Worm (Caenorhabditis elegans) whole organism, L4/young adult: Measurements from ENCODE around the gene paqr-2.

Experiments
- W03F9.2 ChIP-seq: fragments of 150-350 bp; optimal IDR thresholded peaks from 2 replicates; lab custom pipeline; 2014; ENCODE audit warnings: missing biosample characterization, missing genetic modification characterization
- dao-5 ChIP-seq: sonication (generic microtip); optimal IDR thresholded peaks from 2 replicates; lab custom pipeline; 2016; ENCODE audit warnings: missing genotype, missing genetic modification characterization, moderate library complexity, missing compliant biosample characterization
- him-1 ChIP-seq: sonication (generic microtip); optimal IDR thresholded peaks from 2 replicates; lab custom pipeline; 2016; ENCODE audit warnings: missing genotype, missing genetic modification reagents, missing genetic modification characterization, missing compliant biosample characterization

The paqr-2 gene

DNA sequence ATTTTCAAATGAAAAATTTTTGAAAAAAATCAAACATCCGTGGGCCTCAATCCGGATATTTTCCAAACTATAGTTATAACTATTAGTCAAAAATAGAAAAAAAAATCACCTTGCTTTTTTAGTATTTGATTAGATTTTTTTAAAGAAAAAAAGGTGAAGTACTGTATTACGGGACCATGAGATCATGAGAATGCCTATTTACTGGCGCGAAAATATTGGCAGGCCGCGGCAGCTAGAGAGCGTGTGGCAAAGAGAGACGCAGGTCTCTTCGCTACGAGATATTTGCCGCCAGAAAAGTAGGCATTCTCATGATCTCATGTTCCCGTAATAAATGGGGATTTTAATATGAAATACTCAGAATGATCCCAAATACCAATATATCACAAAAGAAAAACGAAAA lies 25.3 kb upstream of the paqr-2 start:
- TF ChIP-seq him-1 (tag; lab: Kevin White, UChicago) (no peak), W03F9.2 (tag; lab: Kevin White, UChicago) (no peak), dao-5 (tag; lab: Kevin White, UChicago) (no peak)

DNA sequence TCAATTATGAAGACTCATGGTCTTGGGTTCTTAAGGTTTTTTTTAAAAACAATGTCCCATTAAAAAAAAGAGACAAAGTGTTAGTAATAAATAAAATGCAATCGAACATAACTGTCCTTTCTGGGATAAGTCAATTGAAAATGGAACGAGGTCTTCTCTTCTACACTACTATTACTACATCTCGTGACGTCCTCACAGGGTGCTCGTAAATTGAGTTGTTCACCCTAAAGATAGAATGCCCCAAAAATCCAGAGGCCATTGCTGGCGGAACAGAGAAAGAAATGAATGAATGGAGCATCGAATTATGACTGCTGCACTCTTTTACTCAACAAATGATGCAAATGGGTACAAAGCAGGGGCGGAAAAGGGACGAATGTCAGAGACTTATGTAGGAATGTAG lies 22.7 kb upstream of the paqr-2 start:
- no peak for TF ChIP-seq dao-5 (tag; lab: Kevin White, UChicago)
- TF ChIP-seq W03F9.2 (tag; lab: Kevin White, UChicago) = no peak
- TF ChIP-seq him-1 (tag; lab: Kevin White, UChicago) = no peak

DNA sequence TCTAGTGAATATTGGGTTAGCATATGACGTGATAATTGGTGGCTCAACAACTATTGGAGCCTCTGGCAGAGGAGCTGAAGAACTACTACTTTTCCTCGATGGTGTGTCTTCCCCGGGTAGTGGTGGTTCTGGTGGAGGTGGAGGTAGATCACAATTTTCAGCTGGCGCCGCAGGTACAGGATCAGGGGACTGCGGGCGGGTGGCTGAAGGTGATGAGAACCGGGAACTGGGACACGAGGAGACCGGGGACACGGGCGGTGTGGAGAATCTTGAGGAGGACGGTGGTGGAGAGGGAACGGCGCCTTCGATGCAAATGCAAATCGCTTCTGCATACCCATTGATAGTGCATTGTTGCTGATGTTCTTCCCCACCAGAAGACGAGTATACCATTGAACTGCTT lies 16.0 kb upstream of the paqr-2 start:
- TF ChIP-seq W03F9.2 (tag; lab: Kevin White, UChicago) = no peak
- TF ChIP-seq dao-5 (tag; lab: Kevin White, UChicago) = no peak
- no peak for TF ChIP-seq him-1 (tag; lab: Kevin White, UChicago)

DNA sequence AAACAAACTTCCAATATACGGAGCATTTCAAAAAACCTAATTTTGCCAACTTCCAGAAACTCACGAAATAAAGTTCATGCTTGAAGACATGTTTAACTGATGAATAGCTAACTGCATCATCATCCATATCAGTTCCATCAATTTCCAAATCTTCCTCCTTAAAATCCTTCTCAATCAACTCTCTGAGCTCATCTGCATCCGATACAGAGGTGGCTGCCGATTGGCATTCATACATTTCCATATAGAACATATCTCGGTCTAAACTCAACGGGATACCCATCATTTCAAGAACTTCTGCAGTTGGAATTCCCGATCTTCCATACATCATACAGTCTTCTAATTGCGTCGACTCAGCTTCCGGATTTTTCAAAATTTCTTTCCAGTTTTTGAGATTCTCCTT lies 9.6 kb upstream of the paqr-2 start:
- no peak for TF ChIP-seq W03F9.2 (tag; lab: Kevin White, UChicago)
- no peak for TF ChIP-seq him-1 (tag; lab: Kevin White, UChicago)
- TF ChIP-seq dao-5 (tag; lab: Kevin White, UChicago) = no peak

DNA sequence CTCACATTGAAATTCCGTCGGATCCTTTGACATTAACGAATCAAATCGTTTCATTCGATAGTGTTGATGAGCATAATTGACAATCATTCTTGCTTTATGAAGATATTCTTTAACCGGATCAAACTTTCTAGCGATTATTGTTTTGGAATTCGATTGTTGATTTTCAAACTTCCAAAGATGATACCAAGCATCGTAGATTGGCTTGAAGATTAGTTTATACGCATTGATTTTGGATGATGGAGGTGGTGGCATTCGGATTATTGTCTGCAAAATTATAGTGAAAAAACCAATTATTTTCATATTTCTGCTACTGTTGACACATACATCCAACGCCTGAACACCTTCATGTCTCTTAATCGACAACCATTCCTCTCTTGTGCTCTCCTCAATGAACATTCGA lies 8.4 kb upstream of the paqr-2 start:
- TF ChIP-seq him-1 (tag; lab: Kevin White, UChicago) (no peak), dao-5 (tag; lab: Kevin White, UChicago) (no peak), W03F9.2 (tag; lab: Kevin White, UChicago) (no peak)

DNA sequence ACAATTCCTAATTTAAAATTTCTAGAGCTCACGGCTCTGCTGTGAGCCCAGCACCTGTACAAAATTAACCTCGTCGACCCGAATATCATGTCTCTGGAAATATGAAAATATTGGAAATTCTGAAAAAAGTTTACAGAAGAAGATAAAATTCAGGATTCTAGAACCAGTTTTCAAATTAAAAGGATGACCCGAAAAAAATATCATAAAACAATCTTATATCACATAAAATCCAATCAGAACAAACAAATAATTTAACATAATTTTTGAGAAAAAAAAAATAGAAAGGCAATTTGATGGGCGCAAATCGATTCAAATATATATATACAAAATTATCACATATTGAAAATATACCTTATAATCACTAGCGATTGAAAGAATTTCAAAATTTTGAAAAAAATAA lies 5.6 kb upstream of the paqr-2 start, which contains the start of gene Y32H12A.7:
TSS of gene Y32H12A.7 (minus strand) at position 101 of the 400 bp plus-strand sequence.
- TF ChIP-seq him-1 (tag; lab: Kevin White, UChicago) = no peak
- no peak for TF ChIP-seq dao-5 (tag; lab: Kevin White, UChicago)
- TF ChIP-seq W03F9.2 (tag; lab: Kevin White, UChicago) = no peak

DNA sequence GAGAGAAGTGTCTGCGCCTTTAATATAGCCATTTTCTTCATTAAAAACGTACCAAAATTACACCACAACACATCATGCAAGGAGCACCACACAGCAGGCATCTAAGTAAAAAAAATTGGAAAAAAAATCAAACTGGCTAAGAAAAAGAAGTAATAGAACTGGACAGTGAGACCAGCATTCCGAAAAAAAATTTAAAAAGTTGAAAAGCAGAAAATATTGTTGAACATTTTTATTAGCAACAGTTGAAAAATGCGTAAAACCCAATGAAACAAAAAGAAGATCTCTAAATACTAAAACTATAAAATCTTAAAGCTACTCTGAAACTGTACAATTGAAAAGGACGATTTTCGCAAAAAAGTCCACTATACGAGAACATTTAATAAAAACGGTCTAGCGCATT lies 2.3 kb upstream of the paqr-2 start, which contains the start of gene Y32H12A.6:
TSS of gene Y32H12A.6 (minus strand) at position 101 of the 400 bp plus-strand sequence.
- TF ChIP-seq him-1 (tag; lab: Kevin White, UChicago) = no peak
- no peak for TF ChIP-seq dao-5 (tag; lab: Kevin White, UChicago)
- no peak for TF ChIP-seq W03F9.2 (tag; lab: Kevin White, UChicago)

DNA sequence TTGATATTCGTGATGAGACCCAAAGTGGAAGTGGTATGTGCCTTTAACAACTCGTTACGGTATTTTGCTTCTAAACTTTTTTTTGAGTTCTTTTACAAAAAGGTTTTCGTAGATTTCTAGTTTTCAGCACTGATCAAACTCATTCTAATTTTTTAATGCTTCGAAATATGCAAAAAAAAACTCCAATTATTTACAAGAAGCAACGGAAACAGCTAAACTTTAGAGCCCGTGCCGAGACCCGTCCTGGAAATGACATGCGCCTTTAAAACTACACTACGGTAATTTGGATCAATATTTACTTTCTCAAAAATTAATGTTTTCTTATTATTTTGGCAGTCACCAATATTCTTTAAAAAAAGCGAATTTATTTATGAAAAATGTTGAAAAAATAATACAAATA lies 825 bp upstream of the paqr-2 start:
- TF ChIP-seq W03F9.2 (tag; lab: Kevin White, UChicago) (no peak), dao-5 (tag; lab: Kevin White, UChicago) (no peak), him-1 (tag; lab: Kevin White, UChicago) (no peak)

DNA sequence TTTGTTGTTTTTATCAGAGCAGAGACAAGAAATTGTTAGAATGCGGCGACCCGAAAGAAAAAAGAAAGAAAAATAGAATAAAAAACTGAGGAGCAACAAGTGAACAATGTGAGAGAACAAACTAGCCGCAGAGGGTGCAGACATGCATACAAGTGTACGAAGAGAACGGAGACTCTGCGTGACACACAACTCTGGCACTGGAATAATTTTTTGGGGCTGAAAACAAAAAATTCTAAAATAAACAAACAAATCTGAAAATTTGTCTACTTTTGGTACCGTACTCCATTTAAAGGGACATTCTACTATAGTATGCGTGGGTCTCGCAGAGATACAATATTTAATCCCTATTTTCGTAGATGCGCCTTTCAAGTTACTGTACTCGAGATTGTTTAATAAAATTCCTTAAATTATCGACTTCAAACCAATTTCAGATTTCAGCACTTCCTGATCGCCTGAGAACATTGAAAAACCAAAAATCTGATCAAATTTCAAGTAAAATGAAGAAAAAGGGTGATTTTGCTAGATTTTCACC lies 4.7 kb downstream of the paqr-2 start:
- TF ChIP-seq dao-5 (tag; lab: Kevin White, UChicago) = no peak
- TF ChIP-seq him-1 (tag; lab: Kevin White, UChicago) = no peak

DNA sequence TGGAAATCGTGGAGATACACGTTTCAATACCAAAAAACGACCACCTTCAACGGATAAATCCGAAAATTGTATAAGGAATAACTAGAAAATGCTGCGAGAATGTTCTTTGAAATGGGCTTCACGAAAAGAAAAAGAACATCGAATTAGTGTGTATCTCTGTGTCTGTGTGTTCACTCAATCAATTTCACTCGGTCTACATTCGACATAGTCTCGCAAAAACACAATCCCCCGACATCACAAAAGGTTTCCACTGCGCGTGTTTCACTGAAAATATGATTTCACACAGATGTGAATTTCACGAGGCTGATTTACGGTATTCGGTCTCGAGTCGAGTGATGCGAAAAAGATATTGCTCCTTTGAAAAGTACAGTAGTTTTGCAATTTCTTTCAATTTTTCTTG lies 6.0 kb downstream of the paqr-2 start:
- TF ChIP-seq dao-5 (tag; lab: Kevin White, UChicago) (no peak), W03F9.2 (tag; lab: Kevin White, UChicago) (no peak), him-1 (tag; lab: Kevin White, UChicago) (no peak)

DNA sequence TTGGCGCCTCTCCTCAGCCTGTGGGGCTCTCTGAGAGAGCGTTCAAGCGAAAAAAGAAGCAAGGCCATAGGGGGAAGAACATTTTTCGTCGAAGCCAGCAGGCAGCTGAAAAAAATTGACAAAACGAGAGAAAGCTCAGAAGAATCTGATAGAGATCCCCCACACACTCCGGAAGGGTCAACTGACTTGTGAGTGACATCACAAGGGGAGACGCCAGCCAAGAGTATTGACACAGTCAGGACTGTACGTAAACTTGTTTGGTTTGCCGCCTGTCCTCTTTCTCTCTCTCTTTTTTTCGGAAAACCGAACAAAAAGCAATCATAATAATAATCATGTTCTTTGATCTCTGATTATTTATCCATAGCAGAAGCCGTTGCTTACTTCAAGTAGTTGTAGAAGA lies 6.8 kb downstream of the paqr-2 start:
- TF ChIP-seq W03F9.2 (tag; lab: Kevin White, UChicago) = no peak
- TF ChIP-seq dao-5 (tag; lab: Kevin White, UChicago) = no peak
- TF ChIP-seq him-1 (tag; lab: Kevin White, UChicago) = no peak

DNA sequence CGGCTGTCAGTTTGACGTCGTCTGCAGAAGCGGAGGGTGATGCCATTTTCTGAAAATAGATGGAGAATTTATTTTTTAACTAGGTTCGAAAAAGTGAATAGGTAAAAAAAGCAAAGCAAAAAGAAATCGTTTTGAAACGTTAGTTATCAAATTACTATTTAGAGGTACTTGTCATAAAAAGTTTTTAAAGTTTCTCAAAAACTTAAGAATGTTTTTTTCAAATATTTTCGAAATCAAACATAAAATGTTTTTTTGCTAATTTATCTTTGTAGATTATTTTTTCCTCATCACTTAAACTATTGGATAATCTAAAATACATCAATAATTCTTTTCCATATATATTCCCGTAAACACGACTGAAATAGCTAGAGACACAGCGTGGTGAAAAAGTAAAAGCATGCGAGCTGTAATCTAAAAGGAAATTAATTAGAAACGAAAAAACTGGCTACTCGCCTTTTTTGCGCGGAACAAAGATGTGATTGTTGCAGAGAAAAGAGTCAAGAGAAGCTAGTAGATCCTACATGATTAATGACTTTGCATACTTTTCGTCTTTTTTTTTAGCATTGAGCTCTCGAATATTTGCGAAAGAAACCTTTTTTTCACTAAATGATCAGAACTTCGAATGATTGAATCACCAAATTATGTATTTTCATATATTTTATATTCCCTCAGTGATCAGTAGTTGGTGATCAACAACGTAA lies 8.4 kb downstream of the paqr-2 start, which contains the start of gene szy-2:
TSS of gene szy-2 (minus strand) at position 51 of the 701 bp plus-strand sequence.
- no peak for TF ChIP-seq dao-5 (tag; lab: Kevin White, UChicago)
- TF ChIP-seq W03F9.2 (tag; lab: Kevin White, UChicago) = no peak
- TF ChIP-seq him-1 (tag; lab: Kevin White, UChicago) = no peak

DNA sequence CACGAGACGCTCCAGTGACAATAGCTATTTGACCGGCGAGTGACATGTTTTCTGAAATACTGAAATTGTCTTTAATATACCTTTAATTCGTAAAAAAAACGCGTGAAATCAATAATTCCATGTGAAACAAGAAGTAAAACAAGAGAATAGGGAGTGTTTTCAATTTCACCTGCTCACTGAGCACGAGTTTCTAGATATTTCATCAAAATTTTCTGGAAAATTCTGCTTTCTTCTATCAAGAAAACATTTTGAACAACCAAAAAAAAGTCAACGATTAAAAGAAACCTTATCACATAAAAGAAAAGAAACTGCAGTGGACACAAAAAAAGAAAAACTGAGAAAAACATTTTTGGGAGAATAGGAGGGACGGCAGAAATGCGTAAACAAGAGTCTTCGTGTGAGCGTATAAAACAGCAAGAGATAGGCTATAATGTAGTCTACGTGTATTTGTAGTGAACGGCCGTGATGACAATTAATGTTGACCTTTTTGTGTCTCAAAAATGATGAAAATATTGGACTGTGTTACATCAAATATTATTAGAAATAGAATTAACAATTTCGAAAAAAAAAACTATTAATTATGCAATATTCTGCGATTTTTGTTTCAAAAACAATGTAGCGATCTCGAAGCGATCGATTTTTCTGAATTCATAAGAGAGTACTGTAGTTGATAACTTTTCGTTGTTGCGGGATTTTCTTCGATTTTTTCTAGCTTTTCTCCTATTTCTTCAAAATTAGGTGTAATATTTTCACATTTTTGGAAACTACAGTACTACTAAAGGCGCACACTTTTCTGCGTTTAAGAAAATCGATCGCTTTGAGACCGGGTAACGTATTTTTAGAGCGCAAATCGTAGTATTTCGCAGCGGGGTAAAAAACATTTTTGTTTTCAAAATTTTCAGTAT lies 11.5 kb downstream of the paqr-2 start, which contains the start of gene dhs-9:
TSS of gene dhs-9 (minus strand) at position 51 of the 905 bp plus-strand sequence.
- TF ChIP-seq dao-5 (tag; lab: Kevin White, UChicago) (no peak), W03F9.2 (tag; lab: Kevin White, UChicago) (peak; percentile 9)
